Worm (Caenorhabditis elegans) whole organism, midembryonic: ENCODE data around the gene nog-1.

Source experiments
- T22C8.4 ChIP-seq: fragments of 200-800 bp; sonication (Bioruptor generic); IDR thresholded peaks from 2 replicates; pipeline ENCODE4 v1.3.6; 2022; ENCODE audit warnings: missing genetic modification characterization, missing compliant biosample characterization
- cog-1 ChIP-seq: sonication (generic microtip); optimal IDR thresholded peaks from 2 replicates; lab custom pipeline; 2016; ENCODE audit warnings: missing genetic modification characterization, missing compliant biosample characterization
- flt-1 ChIP-seq: fragments of 200-800 bp; sonication (Bioruptor generic); IDR thresholded peaks from 2 replicates; pipeline ENCODE4 v1.3.6; 2022; ENCODE audit warnings: missing genetic modification characterization, missing compliant biosample characterization
- klf-2 ChIP-seq: fragments of 200-800 bp; sonication (Bioruptor generic); conservative IDR thresholded peaks from 2 replicates; pipeline ENCODE4 v1.3.6; 2022; ENCODE audit warnings: missing genetic modification reagents, missing genetic modification characterization, missing compliant biosample characterization
- med-1 ChIP-seq: sonication (generic microtip); optimal IDR thresholded peaks from 2 replicates; lab custom pipeline; 2017; ENCODE audit warnings: missing genetic modification characterization, mild to moderate bottlenecking, missing compliant biosample characterization, antibody characterized with exemption, missing genetic modification reagents; ENCODE audit not compliant: insufficient read depth
- tab-1 ChIP-seq: fragments of 200-800 bp; sonication (Bioruptor generic); IDR thresholded peaks from 2 replicates; pipeline ENCODE4 v1.3.6; 2022; ENCODE audit warnings: missing genetic modification characterization, missing compliant biosample characterization
- ztf-23 ChIP-seq: fragments of 200-800 bp; sonication (Bioruptor generic); IDR thresholded peaks from 2 replicates; pipeline ENCODE4 v1.3.6; 2022; ENCODE audit warnings: missing genetic modification reagents, missing genetic modification characterization, missing compliant biosample characterization
- ztf-29 ChIP-seq: fragments of 200-800 bp; sonication (Bioruptor generic); IDR thresholded peaks from 2 replicates; pipeline ENCODE4 v1.3.6; 2022; ENCODE audit warnings: missing genetic modification reagents, missing genetic modification characterization, missing compliant biosample characterization

DNA sequence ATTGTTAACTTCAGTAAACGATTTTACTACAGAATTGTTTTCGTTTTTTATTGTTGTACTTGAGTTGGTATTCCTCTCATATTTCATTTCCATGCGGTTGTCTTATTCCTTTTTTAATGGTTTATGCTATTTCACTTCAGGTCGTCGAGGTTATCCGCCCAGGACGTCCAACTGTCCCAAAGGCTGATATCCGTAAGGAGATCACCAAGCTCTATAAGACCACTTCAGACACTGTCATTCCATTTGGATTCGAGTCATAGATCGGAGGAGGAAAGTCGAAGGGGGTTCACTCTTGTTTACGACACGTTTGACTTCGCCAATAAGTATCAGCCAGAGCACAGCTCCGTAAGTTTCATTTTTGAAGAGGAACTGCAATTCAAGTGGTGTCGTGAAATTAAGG lies 7.1 kb upstream of the nog-1 start, which contains the start of gene T07A9.14:
- TF ChIP-seq med-1 (GFP tag; lab: Kevin White, UChicago) (no peak), klf-2 (GFP tag; lab: Robert Waterston, UW) (no peak), tab-1 (no peak), flt-1 (GFP tag; lab: Robert Waterston, UW) (no peak), cog-1 (tag; lab: Kevin White, UChicago) (no peak), ztf-29 (GFP tag; lab: Robert Waterston, UW) (no peak), ztf-23 (GFP tag; lab: Robert Waterston, UW) (no peak), T22C8.4 (GFP tag; lab: Robert Waterston, UW) (no peak)
